Fruit fly (Drosophila melanogaster) whole organism, embryonic: ENCODE results near the gene CG32650.

Source experiments
- ATbp ChIP-seq: fragments of 200-800 bp; sonication (Bioruptor generic); optimal IDR thresholded peaks from 2 replicates; lab custom pipeline; 2017; ENCODE audit warnings: missing biosample characterization, mild to moderate bottlenecking, missing genetic modification characterization, missing genetic modification reagents
- Atf3 ChIP-seq: fragments of 200-800 bp; sonication (Bioruptor generic); optimal IDR thresholded peaks from 3 replicates; lab custom pipeline; 2016; ENCODE audit warnings: missing biosample characterization, missing genetic modification characterization
- Bteb2 ChIP-seq: fragments of 200-800 bp; sonication (Bioruptor generic); optimal IDR thresholded peaks from 2 replicates; lab custom pipeline; 2016; ENCODE audit warnings: missing biosample characterization, missing genetic modification characterization
- CG10209 ChIP-seq: fragments of 200-800 bp; sonication (Bioruptor generic); optimal IDR thresholded peaks from 3 replicates; lab custom pipeline; 2017; ENCODE audit warnings: missing biosample characterization, mild to moderate bottlenecking, missing genetic modification characterization, missing genetic modification reagents
- CG10321 ChIP-seq: fragments of 200-800 bp; sonication (Bioruptor generic); IDR thresholded peaks from 2 replicates; pipeline ENCODE4 v1.3.6; 2022; ENCODE audit warnings: missing biosample characterization, missing genetic modification characterization
- CG10543 ChIP-seq: fragments of 200-800 bp; sonication (Bioruptor generic); optimal IDR thresholded peaks from 3 replicates; lab custom pipeline; 2017; ENCODE audit warnings: missing biosample characterization, mild to moderate bottlenecking, missing genetic modification characterization, moderate library complexity
- CG14860 ChIP-seq: fragments of 200-800 bp; sonication (Bioruptor generic); IDR thresholded peaks from 3 replicates; pipeline ENCODE4 v1.3.6; 2022; ENCODE audit warnings: missing biosample characterization, missing genetic modification characterization; ENCODE audit not compliant: partially characterized antibody
- CG1647 ChIP-seq: fragments of 200-800 bp; sonication (Bioruptor generic); optimal IDR thresholded peaks from 3 replicates; lab custom pipeline; 2016; ENCODE audit warnings: missing biosample characterization, missing genetic modification characterization
- CG1792 ChIP-seq: fragments of 200-800 bp; sonication (Bioruptor generic); optimal IDR thresholded peaks from 2 replicates; lab custom pipeline; 2016; ENCODE audit warnings: missing biosample characterization, missing genetic modification characterization
- CG18011 ChIP-seq: fragments of 200-800 bp; sonication (Bioruptor generic); optimal IDR thresholded peaks from 2 replicates; lab custom pipeline; 2017; ENCODE audit warnings: missing biosample characterization, missing genetic modification characterization, mild to moderate bottlenecking, moderate library complexity, missing genotype
- CG32532 ChIP-seq: fragments of 200-800 bp; sonication (Bioruptor generic); IDR thresholded peaks from 2 replicates; pipeline ENCODE4 v1.3.6; 2022; ENCODE audit warnings: missing biosample characterization, missing genetic modification characterization
- CG42726 ChIP-seq: fragments of 200-800 bp; sonication (Bioruptor generic); IDR thresholded peaks from 2 replicates; pipeline ENCODE4 v1.3.6; 2022; ENCODE audit warnings: missing biosample characterization, missing genetic modification characterization; ENCODE audit not compliant: partially characterized antibody
- CG4328 ChIP-seq: fragments of 200-800 bp; sonication (Bioruptor generic); optimal IDR thresholded peaks from 3 replicates; lab custom pipeline; 2017; ENCODE audit warnings: missing biosample characterization, missing genetic modification reagents, missing genetic modification characterization
- CG4360 ChIP-seq: fragments of 200-800 bp; sonication (Bioruptor generic); IDR thresholded peaks from 2 replicates; pipeline ENCODE4 v1.3.6; 2022; ENCODE audit warnings: missing biosample characterization, missing genetic modification characterization
- CG4730 ChIP-seq: fragments of 200-800 bp; sonication (Bioruptor generic); IDR thresholded peaks from 2 replicates; pipeline ENCODE4 v1.3.6; 2022; ENCODE audit warnings: missing biosample characterization, missing genetic modification characterization
- CG5245 ChIP-seq: fragments of 200-800 bp; sonication (Bioruptor generic); optimal IDR thresholded peaks from 3 replicates; lab custom pipeline; 2016; ENCODE audit warnings: missing biosample characterization, missing genetic modification characterization
- CG8478 ChIP-seq: fragments of >200 bp; optimal IDR thresholded peaks from 2 replicates; lab custom pipeline; 2018
- CrebB ChIP-seq: fragments of 200-800 bp; sonication (Bioruptor generic); optimal IDR thresholded peaks from 3 replicates; lab custom pipeline; 2018; ENCODE audit warnings: missing biosample characterization, mild to moderate bottlenecking, missing genetic modification characterization
- Hand ChIP-seq: fragments of 200-800 bp; sonication (Bioruptor generic); optimal IDR thresholded peaks from 2 replicates; lab custom pipeline; 2017; ENCODE audit warnings: mild to moderate bottlenecking, missing biosample characterization, missing genetic modification reagents, missing genetic modification characterization
- Hey ChIP-seq: fragments of 200-800 bp; sonication (Bioruptor generic); optimal IDR thresholded peaks from 3 replicates; lab custom pipeline; 2018; ENCODE audit warnings: missing biosample characterization, mild to moderate bottlenecking, missing genetic modification characterization
- Hmr ChIP-seq: fragments of 200-800 bp; sonication (Bioruptor generic); optimal IDR thresholded peaks from 3 replicates; lab custom pipeline; 2017; ENCODE audit warnings: mild to moderate bottlenecking, missing biosample characterization, missing genetic modification reagents, missing genetic modification characterization
- Hmx ChIP-seq: fragments of 200-800 bp; sonication (Bioruptor generic); optimal IDR thresholded peaks from 2 replicates; lab custom pipeline; 2016; ENCODE audit warnings: missing biosample characterization, missing genetic modification characterization
- MTF-1 ChIP-seq: fragments of 200-800 bp; sonication (Bioruptor generic); optimal IDR thresholded peaks from 2 replicates; lab custom pipeline; 2018; ENCODE audit warnings: missing biosample characterization, mild to moderate bottlenecking, missing genetic modification characterization, borderline replicate concordance
- Mad ChIP-seq: fragments of 200-800 bp; sonication (Bioruptor generic); optimal IDR thresholded peaks from 2 replicates; lab custom pipeline; 2016; ENCODE audit warnings: missing biosample characterization, missing genetic modification characterization
- Meics ChIP-seq: fragments of 200-800 bp; sonication (Bioruptor generic); optimal IDR thresholded peaks from 2 replicates; lab custom pipeline; 2017; ENCODE audit warnings: missing biosample characterization, mild to moderate bottlenecking, missing genetic modification characterization
- Myb ChIP-seq: fragments of 200-800 bp; sonication (Bioruptor generic); optimal IDR thresholded peaks from 2 replicates; lab custom pipeline; 2016; ENCODE audit warnings: missing biosample characterization, missing genetic modification characterization
- Nf-YA ChIP-seq: fragments of 200-800 bp; sonication (Bioruptor generic); IDR thresholded peaks from 2 replicates; pipeline ENCODE4 v1.3.6; 2022; ENCODE audit warnings: missing biosample characterization, missing genetic modification characterization
- Optix ChIP-seq: fragments of 200-800 bp; sonication (Bioruptor generic); IDR thresholded peaks from 3 replicates; pipeline ENCODE4 v1.3.6; 2022; ENCODE audit warnings: missing biosample characterization, missing genetic modification characterization
- Pdp1 ChIP-seq, 2 experiments: fragments of 200-800 bp; sonication (Bioruptor generic); optimal IDR thresholded peaks; 3 replicates each; lab custom pipeline; 2016; ENCODE audit warnings: missing biosample characterization in 2 of 2, missing genetic modification characterization in 2 of 2, mild to moderate bottlenecking in 1 of 2, moderate library complexity in 1 of 2
- Ptx1 ChIP-seq: fragments of 200-800 bp; sonication (Bioruptor generic); IDR thresholded peaks from 2 replicates; pipeline ENCODE4 v1.3.6; 2022; ENCODE audit warnings: missing biosample characterization, missing genetic modification characterization
- abd-A ChIP-seq: fragments of 200-800 bp; sonication (Bioruptor generic); optimal IDR thresholded peaks from 3 replicates; lab custom pipeline; 2019; ENCODE audit warnings: missing biosample characterization, mild to moderate bottlenecking, missing genetic modification characterization, moderate library complexity
- ash1 ChIP-seq: fragments of 200-800 bp; sonication (Bioruptor generic); optimal IDR thresholded peaks from 2 replicates; lab custom pipeline; 2018; ENCODE audit warnings: missing biosample characterization, mild to moderate bottlenecking, missing genetic modification characterization
- ato ChIP-seq: fragments of 200-800 bp; sonication (Bioruptor generic); IDR thresholded peaks from 2 replicates; pipeline ENCODE4 v1.3.6; 2022; ENCODE audit warnings: missing biosample characterization, missing genetic modification characterization; ENCODE audit not compliant: partially characterized antibody
- br ChIP-seq: fragments of >200 bp; optimal IDR thresholded peaks from 2 replicates; lab custom pipeline; 2017
- chinmo ChIP-seq: fragments of 200-800 bp; sonication (Bioruptor generic); IDR thresholded peaks from 4 replicates; pipeline ENCODE4 v1.3.6; 2022; ENCODE audit warnings: missing biosample characterization, missing genetic modification characterization; ENCODE audit not compliant: partially characterized antibody
- danr ChIP-seq: fragments of 200-800 bp; sonication (Bioruptor generic); IDR thresholded peaks from 2 replicates; pipeline ENCODE4 v1.3.6; 2022; ENCODE audit warnings: missing biosample characterization, missing genetic modification characterization
- dimm ChIP-seq: fragments of 200-800 bp; sonication (Bioruptor generic); IDR thresholded peaks from 2 replicates; pipeline ENCODE4 v1.3.6; 2022; ENCODE audit warnings: missing biosample characterization, missing genetic modification characterization
- disco-r ChIP-seq: fragments of 200-800 bp; sonication (Bioruptor generic); optimal IDR thresholded peaks from 2 replicates; lab custom pipeline; 2016; ENCODE audit warnings: missing biosample characterization, missing genetic modification characterization
- gcm2 ChIP-seq: fragments of 200-800 bp; sonication (Bioruptor generic); optimal IDR thresholded peaks from 2 replicates; lab custom pipeline; 2016; ENCODE audit warnings: missing biosample characterization, missing genetic modification characterization
- gt ChIP-seq: fragments of 200-800 bp; sonication (Bioruptor generic); IDR thresholded peaks from 2 replicates; pipeline ENCODE4 v1.3.6; 2022; ENCODE audit warnings: missing biosample characterization, missing genetic modification characterization
- her ChIP-seq: fragments of 200-800 bp; sonication (Bioruptor generic); optimal IDR thresholded peaks from 2 replicates; lab custom pipeline; 2016; ENCODE audit warnings: missing biosample characterization, missing genetic modification characterization
- inv ChIP-seq: fragments of 200-800 bp; sonication (Bioruptor generic); IDR thresholded peaks from 2 replicates; pipeline ENCODE4 v1.3.6; 2022; ENCODE audit warnings: missing biosample characterization, missing genetic modification characterization; ENCODE audit not compliant: partially characterized antibody
- lov ChIP-seq, 2 experiments: fragments of 200-800 bp in 1 of 2; fragments of >200 bp in 1 of 2; sonication (Bioruptor generic) in 1 of 2; IDR thresholded peaks in 1 of 2; optimal IDR thresholded peaks in 1 of 2; 2 replicates in 1 of 2; 3 replicates in 1 of 2; pipeline versions ENCODE4 v1.3.6 to Lab custom; 2017 to 2022; ENCODE audit warnings: missing biosample characterization in 1 of 2, missing genetic modification characterization in 1 of 2
- onecut ChIP-seq: fragments of 200-800 bp; sonication (Bioruptor generic); IDR thresholded peaks from 2 replicates; pipeline ENCODE4 v1.3.6; 2022; ENCODE audit warnings: missing biosample characterization, missing genetic modification characterization
- pb ChIP-seq: fragments of 200-800 bp; sonication (Bioruptor generic); optimal IDR thresholded peaks from 3 replicates; lab custom pipeline; 2016; ENCODE audit warnings: missing biosample characterization, missing genetic modification characterization
- schlank ChIP-seq: fragments of 200-800 bp; sonication (Bioruptor generic); optimal IDR thresholded peaks from 2 replicates; lab custom pipeline; 2018; ENCODE audit warnings: missing biosample characterization, mild to moderate bottlenecking, missing genetic modification characterization
- slbo ChIP-seq: fragments of 200-800 bp; sonication (Bioruptor generic); IDR thresholded peaks from 2 replicates; pipeline ENCODE4 v1.3.6; 2022; ENCODE audit warnings: missing biosample characterization, missing genetic modification characterization
- sug ChIP-seq: fragments of 200-800 bp; optimal IDR thresholded peaks from 2 replicates; lab custom pipeline; 2019; ENCODE audit warnings: missing biosample characterization, mild to moderate bottlenecking, missing genetic modification characterization, moderate library complexity
- tin ChIP-seq: fragments of 200-800 bp; sonication (Bioruptor generic); optimal IDR thresholded peaks from 3 replicates; lab custom pipeline; 2016; ENCODE audit warnings: missing biosample characterization, missing genetic modification characterization

The CG32650 gene

dm6 chrX:12909577-12910426 is 11.3 kb upstream of the CG32650 start, which contains the start of the genes Brms1 and CG4645 (continued):
- no peak for TF ChIP-seq CG14860 (GFP tag; lab: Robert Waterston, UW)
- no peak for TF ChIP-seq danr (GFP tag; lab: Robert Waterston, UW)
- TF ChIP-seq dimm (GFP tag; lab: Robert Waterston, UW) = no peak
- no peak for TF ChIP-seq disco-r (GFP tag; lab: Kevin White, UChicago)
- no peak for TF ChIP-seq CrebB (tag; lab: Kevin White, UChicago)
- TF ChIP-seq MTF-1 (GFP tag; lab: Kevin White, UChicago) = no peak
- peak; percentile 5 for TF ChIP-seq ATbp
- TF ChIP-seq CG4328 (GFP tag; lab: Kevin White, UChicago) = peak; percentile 63
- peak; percentile 35 for TF ChIP-seq CG18011 (GFP tag; lab: Kevin White, UChicago)
- peak; percentile 56 for TF ChIP-seq CG10209 (GFP tag; lab: Kevin White, UChicago)
- no peak for TF ChIP-seq Optix (GFP tag; lab: Robert Waterston, UW)
- TF ChIP-seq br (lab: Kevin White, UChicago) = no peak
- peak; percentile 58 for TF ChIP-seq tin
- peak; percentile 63 for TF ChIP-seq Meics
- TF ChIP-seq Hand (GFP tag; lab: Kevin White, UChicago) = no peak
- TF ChIP-seq sug = peak; percentile 69
- no peak for TF ChIP-seq inv
- peak; percentile 50 for TF ChIP-seq Ptx1
- TF ChIP-seq CG10543 = peak; percentile 70
- TF ChIP-seq her (GFP tag; lab: Kevin White, UChicago) = no peak
- peak; percentile 10 for TF ChIP-seq Myb (GFP tag; lab: Kevin White, UChicago)
- TF ChIP-seq lov (optimal IDR thresholded peaks at IDR 0.05; lab: Kevin White, UChicago) = no peak
- TF ChIP-seq lov (GFP tag; IDR thresholded peaks at IDR 0.05; lab: Robert Waterston, UW) = no peak
- TF ChIP-seq CG32532 = peak; percentile 41; the same call in 1 of the 2 replicates
- TF ChIP-seq chinmo = no peak
- TF ChIP-seq pb (GFP tag; lab: Kevin White, UChicago) = no peak
- TF ChIP-seq CG1792 (GFP tag; lab: Kevin White, UChicago) = no peak
- no peak for TF ChIP-seq Hmx (GFP tag; lab: Kevin White, UChicago)
- TF ChIP-seq CG4360 (GFP tag; lab: Robert Waterston, UW) = no peak
- TF ChIP-seq Hey (tag; lab: Kevin White, UChicago) = no peak
- TF ChIP-seq Bteb2 = peak; percentile 3
- no peak for TF ChIP-seq schlank (tag; lab: Kevin White, UChicago)
- peak; percentile 64 for TF ChIP-seq slbo
- TF ChIP-seq ato (GFP tag; lab: Robert Waterston, UW) = no peak
- TF ChIP-seq gcm2 = no peak
- TF ChIP-seq Hmr = peak; percentile 52
- TF ChIP-seq CG1647 (GFP tag; lab: Kevin White, UChicago) = no peak
- no peak for TF ChIP-seq CG10321 (GFP tag; lab: Robert Waterston, UW)
- no peak for TF ChIP-seq Atf3
- TF ChIP-seq onecut (GFP tag; lab: Robert Waterston, UW) = no peak
- TF ChIP-seq CG8478 (lab: Kevin White, UChicago) = no peak
- no peak for TF ChIP-seq Mad
- TF ChIP-seq CG4730 (GFP tag; lab: Robert Waterston, UW) = no peak
- no peak for TF ChIP-seq gt (GFP tag; lab: Robert Waterston, UW)
- TF ChIP-seq Pdp1 (GFP tag; optimal IDR thresholded peaks at IDR 0.05; lab: Kevin White, UChicago) = peak; percentile 12 to 17
- TF ChIP-seq CG42726 (GFP tag; lab: Robert Waterston, UW) = no peak
- TF ChIP-seq abd-A = no peak
- no peak for TF ChIP-seq ash1 (GFP tag; lab: Kevin White, UChicago)
- no peak for TF ChIP-seq CG5245
- no peak for TF ChIP-seq Nf-YA (GFP tag; lab: Robert Waterston, UW)
